Worm (Caenorhabditis elegans) whole organism, late embryonic: ENCODE results near the gene M163.5.

Source experiments
- C38D4.7 ChIP-seq: fragments of 200-800 bp; sonication (Bioruptor generic); optimal IDR thresholded peaks from 2 replicates; lab custom pipeline; 2018; ENCODE audit warnings: mild to moderate bottlenecking, missing genetic modification characterization, moderate library complexity, missing compliant biosample characterization
- F13H6.1 ChIP-seq: sonication (generic microtip); optimal IDR thresholded peaks from 2 replicates; lab custom pipeline; 2016; ENCODE audit warnings: missing genetic modification characterization, missing compliant biosample characterization
- K09A11.1 ChIP-seq: sonication (generic microtip); optimal IDR thresholded peaks from 2 replicates; lab custom pipeline; 2017; ENCODE audit warnings: antibody characterized with exemption, mild to moderate bottlenecking, missing genetic modification characterization, missing compliant biosample characterization; ENCODE audit not compliant: insufficient read depth
- T23F11.4 ChIP-seq: fragments of 200-800 bp; sonication (Bioruptor generic); optimal IDR thresholded peaks from 2 replicates; lab custom pipeline; 2018; ENCODE audit warnings: mild to moderate bottlenecking, missing genetic modification characterization, missing compliant biosample characterization
- ama-1 ChIP-seq: fragments of 150-350 bp; optimal IDR thresholded peaks from 2 replicates; lab custom pipeline; 2014
- ceh-14 ChIP-seq: sonication (generic microtip); optimal IDR thresholded peaks from 2 replicates; lab custom pipeline; 2016; ENCODE audit warnings: missing genotype, missing genetic modification characterization, missing compliant biosample characterization
- ceh-18 ChIP-seq: sonication (generic microtip); optimal IDR thresholded peaks from 2 replicates; lab custom pipeline; 2016; ENCODE audit warnings: missing genetic modification characterization, missing compliant biosample characterization
- ceh-2 ChIP-seq: sonication (generic microtip); optimal IDR thresholded peaks from 2 replicates; lab custom pipeline; 2016; ENCODE audit warnings: missing genotype, missing genetic modification characterization, missing compliant biosample characterization
- ceh-31 ChIP-seq: sonication (generic microtip); optimal IDR thresholded peaks from 2 replicates; lab custom pipeline; 2016; ENCODE audit warnings: missing genetic modification characterization, missing compliant biosample characterization
- ceh-34 ChIP-seq: sonication (generic microtip); optimal IDR thresholded peaks from 2 replicates; lab custom pipeline; 2016; ENCODE audit warnings: mild to moderate bottlenecking, missing genetic modification characterization, missing compliant biosample characterization
- ceh-45 ChIP-seq: fragments of 200-800 bp; sonication (Bioruptor generic); IDR thresholded peaks from 2 replicates; pipeline ENCODE4 v1.3.6; 2022; ENCODE audit warnings: missing genetic modification reagents, missing genetic modification characterization, missing compliant biosample characterization
- ceh-48 ChIP-seq: sonication (generic microtip); optimal IDR thresholded peaks from 2 replicates; lab custom pipeline; 2016; ENCODE audit warnings: missing genetic modification characterization, inconsistent platforms, missing compliant biosample characterization
- ceh-9 ChIP-seq: sonication (generic microtip); optimal IDR thresholded peaks from 2 replicates; lab custom pipeline; 2016; ENCODE audit warnings: mild to moderate bottlenecking, missing genetic modification characterization, inconsistent platforms, missing compliant biosample characterization
- dmd-4 ChIP-seq: sonication (generic microtip); optimal IDR thresholded peaks from 2 replicates; lab custom pipeline; 2016; ENCODE audit warnings: borderline replicate concordance, missing genetic modification characterization, missing compliant biosample characterization
- dve-1 ChIP-seq: sonication (generic microtip); optimal IDR thresholded peaks from 2 replicates; lab custom pipeline; 2017; ENCODE audit warnings: antibody characterized with exemption, mild to moderate bottlenecking, missing genetic modification characterization, missing compliant biosample characterization
- elt-2 ChIP-seq: sonication (generic microtip); optimal IDR thresholded peaks from 2 replicates; lab custom pipeline; 2016; ENCODE audit warnings: missing genetic modification reagents, missing genetic modification characterization, missing compliant biosample characterization
- eyg-1 ChIP-seq: sonication (generic microtip); optimal IDR thresholded peaks from 2 replicates; lab custom pipeline; 2016; ENCODE audit warnings: missing genotype, missing genetic modification characterization, missing compliant biosample characterization
- gmeb-2 ChIP-seq: sonication (generic microtip); optimal IDR thresholded peaks from 2 replicates; lab custom pipeline; 2016; ENCODE audit warnings: missing genetic modification characterization, inconsistent platforms, missing compliant biosample characterization
- hlh-15 ChIP-seq: sonication (generic microtip); optimal IDR thresholded peaks from 2 replicates; lab custom pipeline; 2016; ENCODE audit warnings: missing genetic modification characterization, missing compliant biosample characterization
- hlh-8 ChIP-seq: sonication (generic microtip); optimal IDR thresholded peaks from 2 replicates; lab custom pipeline; 2016; ENCODE audit warnings: missing genotype, missing genetic modification characterization, missing compliant biosample characterization
- madf-2 ChIP-seq: sonication (generic microtip); optimal IDR thresholded peaks from 2 replicates; lab custom pipeline; 2017; ENCODE audit warnings: missing genetic modification characterization, missing compliant biosample characterization
- mec-3 ChIP-seq: sonication (generic microtip); optimal IDR thresholded peaks from 2 replicates; lab custom pipeline; 2016; ENCODE audit warnings: borderline replicate concordance, missing genetic modification characterization, missing compliant biosample characterization
- nfya-1 ChIP-seq: sonication (generic microtip); optimal IDR thresholded peaks from 2 replicates; lab custom pipeline; 2017; ENCODE audit warnings: missing genetic modification characterization, mild to moderate bottlenecking, missing compliant biosample characterization, antibody characterized with exemption, moderate library complexity
- npax-4 ChIP-seq: sonication (generic microtip); optimal IDR thresholded peaks from 2 replicates; lab custom pipeline; 2016; ENCODE audit warnings: missing genetic modification characterization, missing compliant biosample characterization
- odd-2 ChIP-seq: sonication (generic microtip); optimal IDR thresholded peaks from 2 replicates; lab custom pipeline; 2017; ENCODE audit warnings: antibody characterized with exemption, mild to moderate bottlenecking, missing genetic modification characterization, missing compliant biosample characterization
- pag-3 ChIP-seq: sonication (generic microtip); optimal IDR thresholded peaks from 2 replicates; lab custom pipeline; 2016; ENCODE audit warnings: missing compliant biosample characterization, missing genetic modification characterization, borderline replicate concordance
- pat-9 ChIP-seq: fragments of 200-800 bp; sonication (Bioruptor generic); optimal IDR thresholded peaks from 2 replicates; lab custom pipeline; 2018; ENCODE audit warnings: mild to moderate bottlenecking, missing genetic modification characterization, moderate library complexity, missing compliant biosample characterization
- pha-2 ChIP-seq: sonication (generic microtip); optimal IDR thresholded peaks from 2 replicates; lab custom pipeline; 2017; ENCODE audit warnings: mild to moderate bottlenecking, missing genetic modification characterization, missing compliant biosample characterization
- pros-1 ChIP-seq: fragments of 150-350 bp; optimal IDR thresholded peaks from 2 replicates; lab custom pipeline; 2014; ENCODE audit warnings: missing biosample characterization, missing genetic modification reagents, missing genetic modification characterization
- rnt-1 ChIP-seq: sonication (generic microtip); optimal IDR thresholded peaks from 2 replicates; lab custom pipeline; 2016; ENCODE audit warnings: missing genetic modification characterization, missing compliant biosample characterization
- sdc-2 ChIP-seq: sonication (generic microtip); optimal IDR thresholded peaks from 2 replicates; lab custom pipeline; 2016; ENCODE audit warnings: missing genotype, missing genetic modification characterization, missing compliant biosample characterization
- sox-2 ChIP-seq: fragments of 200-800 bp; sonication (Bioruptor generic); IDR thresholded peaks from 2 replicates; pipeline ENCODE4 v1.3.6; 2022; ENCODE audit warnings: missing genetic modification reagents, missing genetic modification characterization, missing compliant biosample characterization
- sox-4 ChIP-seq: sonication (generic microtip); optimal IDR thresholded peaks from 2 replicates; lab custom pipeline; 2017; ENCODE audit warnings: mild to moderate bottlenecking, missing genetic modification characterization, inconsistent platforms, missing compliant biosample characterization
- syd-9 ChIP-seq: sonication (generic microtip); optimal IDR thresholded peaks from 2 replicates; lab custom pipeline; 2016; ENCODE audit warnings: mild to moderate bottlenecking, missing genetic modification characterization, moderate library complexity, missing compliant biosample characterization
- tbx-2 ChIP-seq: sonication (generic microtip); optimal IDR thresholded peaks from 2 replicates; lab custom pipeline; 2016; ENCODE audit warnings: missing genetic modification characterization, missing compliant biosample characterization
- ttx-3 ChIP-seq: sonication (generic microtip); optimal IDR thresholded peaks from 2 replicates; lab custom pipeline; 2016; ENCODE audit warnings: missing genetic modification reagents, missing genetic modification characterization, missing compliant biosample characterization
- unc-3 ChIP-seq, 2 experiments: fragments of 200-800 bp in 1 of 2; sonication (Bioruptor generic) in 1 of 2; sonication (generic microtip) in 1 of 2; conservative IDR thresholded peaks in 1 of 2; optimal IDR thresholded peaks in 1 of 2; 2 replicates each; pipeline versions ENCODE4 v1.3.6 to Lab custom; 2016 to 2022; ENCODE audit warnings: missing compliant biosample characterization in 2 of 2, missing genetic modification characterization in 2 of 2, missing genetic modification reagents in 1 of 2
- unc-42 ChIP-seq: sonication (generic microtip); optimal IDR thresholded peaks from 2 replicates; lab custom pipeline; 2016; ENCODE audit warnings: missing genotype, missing genetic modification characterization, missing compliant biosample characterization
- unc-55 ChIP-seq: sonication (generic microtip); optimal IDR thresholded peaks from 2 replicates; lab custom pipeline; 2017; ENCODE audit warnings: missing biosample characterization, missing genetic modification reagents, missing genetic modification characterization
- unc-86 ChIP-seq: sonication (generic microtip); optimal IDR thresholded peaks from 2 replicates; lab custom pipeline; 2016; ENCODE audit warnings: missing genetic modification characterization, missing compliant biosample characterization
- zip-5 ChIP-seq: sonication (generic microtip); optimal IDR thresholded peaks from 2 replicates; lab custom pipeline; 2016; ENCODE audit warnings: missing genetic modification characterization, missing compliant biosample characterization

The M163.5 gene

ce11 chrX:14478743-14479428 lies 5.0 kb downstream of the M163.5 start, which contains the start of gene M163.11:
Gene M163.11 (plus strand): TSS chrX:14479378.
- TF ChIP-seq tbx-2 (no peak), dve-1 (peak; percentile 45), hlh-8 (no peak), pag-3 (tag; lab: Kevin White, UChicago) (no peak), nfya-1 (tag; lab: Kevin White, UChicago) (no peak), ceh-45 (GFP tag; lab: Robert Waterston, UW) (no peak), syd-9 (tag; lab: Kevin White, UChicago) (no peak), npax-4 (no peak), K09A11.1 (tag; lab: Kevin White, UChicago) (no peak)
- TF ChIP-seq, all 69 proteins: peak for 1

ce11 chrX:14480248-14480647 lies 6.4 kb downstream of the M163.5 start, which contains the start of gene gfi-3:
Gene gfi-3 (plus strand): TSS chrX:14480572.
- TF ChIP-seq hlh-8 (no peak), pat-9 (tag; lab: Kevin White, UChicago) (peak; percentile 2), nfya-1 (tag; lab: Kevin White, UChicago) (peak; percentile 72), T23F11.4 (GFP tag; lab: Kevin White, UChicago) (no peak), ceh-9 (tag; lab: Kevin White, UChicago) (no peak), gmeb-2 (tag; lab: Kevin White, UChicago) (peak; percentile 26), mec-3 (tag; lab: Kevin White, UChicago) (no peak), unc-42 (peak; percentile 27), pha-2 (tag; lab: Kevin White, UChicago) (peak; percentile 17), C38D4.7 (peak; percentile 35), ceh-34 (tag; lab: Kevin White, UChicago) (peak; percentile 77), odd-2 (tag; lab: Kevin White, UChicago) (no peak), ttx-3 (tag; lab: Kevin White, UChicago) (peak; percentile 41), unc-55 (GFP tag; lab: Kevin White, UChicago) (peak; percentile 23), ceh-18 (tag; lab: Kevin White, UChicago) (peak; percentile 61), pag-3 (tag; lab: Kevin White, UChicago) (no peak), ceh-2 (tag; lab: Kevin White, UChicago) (peak; percentile 4), rnt-1 (tag; lab: Kevin White, UChicago) (peak; percentile 25), madf-2 (peak; percentile 48), zip-5 (tag; lab: Kevin White, UChicago) (no peak), sdc-2 (tag; lab: Kevin White, UChicago) (peak; percentile 76), F13H6.1 (tag; lab: Kevin White, UChicago) (peak; percentile 8), dmd-4 (tag; lab: Kevin White, UChicago) (peak; percentile 36), ceh-31 (tag; lab: Kevin White, UChicago) (peak; percentile 46), tbx-2 (peak; percentile 72), hlh-15 (tag; lab: Kevin White, UChicago) (no peak), sox-4 (peak; percentile 33), syd-9 (tag; lab: Kevin White, UChicago) (peak; percentile 10), unc-3 (GFP tag; conservative IDR thresholded peaks at IDR 0.05; lab: Robert Waterston, UW) (peak; percentile 20; the same call in 1 of the 2 replicates), unc-3 (tag; optimal IDR thresholded peaks at IDR 0.05; lab: Kevin White, UChicago) (no peak), eyg-1 (tag; lab: Kevin White, UChicago) (no peak), sox-2 (GFP tag; lab: Robert Waterston, UW) (no peak), ama-1 (lab: Kevin White, UChicago) (no peak), unc-86 (peak; percentile 40), ceh-14 (tag; lab: Kevin White, UChicago) (peak; percentile 11), elt-2 (tag; lab: Kevin White, UChicago) (peak; percentile 72), pros-1 (tag; lab: Kevin White, UChicago) (no peak), ceh-48 (peak; percentile 18)
- TF ChIP-seq, all 69 proteins: peak for 25
